Fruit fly (Drosophila melanogaster) whole organism, embryonic: ENCODE measurements around the gene CG10232.

ENCODE experiments used
- CG11247 ChIP-seq: fragments of 200-800 bp; sonication (Bioruptor generic); IDR thresholded peaks from 2 replicates; pipeline ENCODE4 v1.3.6; 2022; ENCODE audit warnings: missing biosample characterization, missing genetic modification characterization
- CG1233 ChIP-seq: fragments of 200-800 bp; sonication (Bioruptor generic); optimal IDR thresholded peaks from 4 replicates; lab custom pipeline; 2018; ENCODE audit warnings: missing biosample characterization, mild to moderate bottlenecking, missing genetic modification characterization
- CG18476 ChIP-seq: fragments of 200-800 bp; sonication (Bioruptor generic); optimal IDR thresholded peaks from 2 replicates; lab custom pipeline; 2016; ENCODE audit warnings: missing biosample characterization, mild to moderate bottlenecking, missing genetic modification characterization
- CG2129 ChIP-seq: fragments of 200-800 bp; sonication (Bioruptor generic); IDR thresholded peaks from 2 replicates; pipeline ENCODE4 v1.3.6; 2022; ENCODE audit warnings: missing biosample characterization, missing genetic modification characterization; ENCODE audit not compliant: partially characterized antibody
- CG30431 ChIP-seq: fragments of 200-800 bp; sonication (Bioruptor generic); optimal IDR thresholded peaks from 2 replicates; lab custom pipeline; 2017; ENCODE audit warnings: missing biosample characterization, missing genetic modification characterization
- CG3163 ChIP-seq: fragments of 200-800 bp; sonication (Bioruptor generic); optimal IDR thresholded peaks from 3 replicates; lab custom pipeline; 2016; ENCODE audit warnings: missing biosample characterization, missing genetic modification characterization
- CG3838 ChIP-seq: fragments of 200-800 bp; sonication (Bioruptor generic); optimal IDR thresholded peaks from 3 replicates; lab custom pipeline; 2016; ENCODE audit warnings: missing biosample characterization, missing genetic modification characterization
- CG3847 ChIP-seq: fragments of 200-800 bp; sonication (Bioruptor generic); IDR thresholded peaks from 2 replicates; pipeline ENCODE4 v1.3.6; 2022; ENCODE audit warnings: missing biosample characterization, missing genetic modification characterization
- CG42726 ChIP-seq: fragments of 200-800 bp; sonication (Bioruptor generic); IDR thresholded peaks from 2 replicates; pipeline ENCODE4 v1.3.6; 2022; ENCODE audit warnings: missing biosample characterization, missing genetic modification characterization; ENCODE audit not compliant: partially characterized antibody
- CG43689 ChIP-seq: fragments of 200-800 bp; sonication (Bioruptor generic); IDR thresholded peaks from 2 replicates; pipeline ENCODE4 v1.3.6; 2022; ENCODE audit warnings: missing biosample characterization, missing genetic modification characterization
- CG4820 ChIP-seq: fragments of 200-800 bp; sonication (Bioruptor generic); optimal IDR thresholded peaks from 3 replicates; lab custom pipeline; 2016; ENCODE audit warnings: missing biosample characterization, missing genetic modification characterization
- CG6791 ChIP-seq: fragments of 200-800 bp; sonication (Bioruptor generic); IDR thresholded peaks from 3 replicates; pipeline ENCODE4 v1.3.6; 2022; ENCODE audit warnings: missing biosample characterization, missing genetic modification characterization; ENCODE audit not compliant: partially characterized antibody
- CG8290 ChIP-seq, 3 experiments: fragments of 200-800 bp; sonication (Bioruptor generic); optimal IDR thresholded peaks; 2 replicates each; lab custom pipeline; 2016 to 2019; ENCODE audit warnings: missing biosample characterization in 3 of 3, missing genetic modification characterization in 3 of 3, mild to moderate bottlenecking in 2 of 3, moderate library complexity in 1 of 3
- CG9215 ChIP-seq: fragments of 200-800 bp; sonication (Bioruptor generic); IDR thresholded peaks from 2 replicates; pipeline ENCODE4 v1.3.6; 2022; ENCODE audit warnings: missing biosample characterization, missing genetic modification characterization
- CG9876 ChIP-seq: fragments of 200-800 bp; sonication (Bioruptor generic); optimal IDR thresholded peaks from 2 replicates; lab custom pipeline; 2016; ENCODE audit warnings: missing biosample characterization, missing genetic modification characterization
- CG9932 ChIP-seq: fragments of 200-800 bp; sonication (Bioruptor generic); IDR thresholded peaks from 2 replicates; pipeline ENCODE4 v1.3.6; 2022; ENCODE audit warnings: missing biosample characterization, missing genetic modification characterization
- CTCF ChIP-seq: fragments of 200-800 bp; sonication (Bioruptor generic); optimal IDR thresholded peaks from 2 replicates; lab custom pipeline; 2017; ENCODE audit warnings: missing biosample characterization, mild to moderate bottlenecking, missing genetic modification characterization, moderate library complexity
- D19B ChIP-seq: fragments of 200-800 bp; sonication (Bioruptor generic); optimal IDR thresholded peaks from 2 replicates; lab custom pipeline; 2017; ENCODE audit warnings: missing biosample characterization, mild to moderate bottlenecking, missing genetic modification characterization
- E2f2 ChIP-seq: fragments of 200-800 bp; sonication (Bioruptor generic); IDR thresholded peaks from 2 replicates; pipeline ENCODE4 v1.3.6; 2022; ENCODE audit warnings: missing biosample characterization, missing genetic modification characterization
- ERR ChIP-seq: fragments of 200-800 bp; sonication (Bioruptor generic); optimal IDR thresholded peaks from 2 replicates; lab custom pipeline; 2016; ENCODE audit warnings: missing biosample characterization, missing genetic modification characterization
- Elba2 ChIP-seq: fragments of 200-800 bp; sonication (Bioruptor generic); optimal IDR thresholded peaks from 3 replicates; lab custom pipeline; 2016; ENCODE audit warnings: missing biosample characterization, missing genetic modification characterization
- Gug ChIP-seq: fragments of 200-800 bp; sonication (Bioruptor generic); IDR thresholded peaks from 4 replicates; pipeline ENCODE4 v1.3.6; 2022; ENCODE audit warnings: missing biosample characterization, missing genetic modification characterization
- HLHmδ ChIP-seq: fragments of 200-800 bp; sonication (Bioruptor generic); optimal IDR thresholded peaks from 2 replicates; lab custom pipeline; 2018; ENCODE audit warnings: missing biosample characterization, mild to moderate bottlenecking, missing genetic modification characterization, moderate library complexity
- Hand ChIP-seq: fragments of 200-800 bp; sonication (Bioruptor generic); optimal IDR thresholded peaks from 2 replicates; lab custom pipeline; 2017; ENCODE audit warnings: mild to moderate bottlenecking, missing biosample characterization, missing genetic modification reagents, missing genetic modification characterization
- Myb ChIP-seq: fragments of 200-800 bp; sonication (Bioruptor generic); optimal IDR thresholded peaks from 2 replicates; lab custom pipeline; 2016; ENCODE audit warnings: missing biosample characterization, missing genetic modification characterization
- PHDP ChIP-seq: fragments of 200-800 bp; sonication (Bioruptor generic); optimal IDR thresholded peaks from 3 replicates; lab custom pipeline; 2018; ENCODE audit warnings: missing biosample characterization, mild to moderate bottlenecking, missing genetic modification characterization, moderate library complexity
- Rfx ChIP-seq: fragments of 200-800 bp; sonication (Bioruptor generic); IDR thresholded peaks from 2 replicates; pipeline ENCODE4 v1.3.6; 2022; ENCODE audit warnings: missing biosample characterization, missing genetic modification characterization
- Taf1 ChIP-seq: fragments of 200-800 bp; sonication (Bioruptor generic); IDR thresholded peaks from 2 replicates; pipeline ENCODE4 v1.3.6; 2022; ENCODE audit warnings: missing biosample characterization, missing genetic modification characterization
- Usf ChIP-seq: fragments of 200-800 bp; sonication (Bioruptor generic); optimal IDR thresholded peaks from 2 replicates; lab custom pipeline; 2017; ENCODE audit warnings: missing genotype, missing biosample characterization, missing genetic modification characterization
- Vsx1 ChIP-seq: fragments of 200-800 bp; sonication (Bioruptor generic); optimal IDR thresholded peaks from 2 replicates; lab custom pipeline; 2017; ENCODE audit warnings: missing biosample characterization, mild to moderate bottlenecking, missing genetic modification characterization, missing genetic modification reagents
- bbx ChIP-seq: fragments of 200-800 bp; sonication (Bioruptor generic); IDR thresholded peaks from 2 replicates; pipeline ENCODE4 v1.3.6; 2022; ENCODE audit warnings: missing biosample characterization, missing genetic modification characterization; ENCODE audit not compliant: partially characterized antibody
- cato ChIP-seq: fragments of 200-800 bp; sonication (Bioruptor generic); optimal IDR thresholded peaks from 2 replicates; lab custom pipeline; 2016; ENCODE audit warnings: missing biosample characterization, missing genetic modification characterization, borderline replicate concordance
- chm ChIP-seq: fragments of 200-800 bp; sonication (Bioruptor generic); IDR thresholded peaks from 2 replicates; pipeline ENCODE4 v1.3.6; 2022; ENCODE audit warnings: missing biosample characterization, missing genetic modification characterization
- crol ChIP-seq: fragments of 200-800 bp; sonication (Bioruptor generic); IDR thresholded peaks from 2 replicates; pipeline ENCODE4 v1.3.6; 2022; ENCODE audit warnings: missing biosample characterization, missing genetic modification characterization
- da ChIP-seq: fragments of 200-800 bp; sonication (Bioruptor generic); optimal IDR thresholded peaks from 2 replicates; lab custom pipeline; 2016; ENCODE audit warnings: missing biosample characterization, missing genetic modification characterization
- dimm ChIP-seq: fragments of 200-800 bp; sonication (Bioruptor generic); IDR thresholded peaks from 2 replicates; pipeline ENCODE4 v1.3.6; 2022; ENCODE audit warnings: missing biosample characterization, missing genetic modification characterization
- emc ChIP-seq: fragments of 200-800 bp; sonication (Bioruptor generic); optimal IDR thresholded peaks from 2 replicates; lab custom pipeline; 2016; ENCODE audit warnings: missing biosample characterization, missing genetic modification characterization
- gcm2 ChIP-seq: fragments of 200-800 bp; sonication (Bioruptor generic); optimal IDR thresholded peaks from 2 replicates; lab custom pipeline; 2016; ENCODE audit warnings: missing biosample characterization, missing genetic modification characterization
- gsb ChIP-seq: fragments of 200-800 bp; sonication (Bioruptor generic); IDR thresholded peaks from 2 replicates; pipeline ENCODE4 v1.3.6; 2022; ENCODE audit warnings: missing biosample characterization, missing genetic modification characterization
- gsb-n ChIP-seq: fragments of 200-800 bp; sonication (Bioruptor generic); optimal IDR thresholded peaks from 3 replicates; lab custom pipeline; 2018; ENCODE audit warnings: missing biosample characterization, mild to moderate bottlenecking, missing genetic modification characterization
- hth ChIP-seq: fragments of >200 bp; optimal IDR thresholded peaks from 2 replicates; lab custom pipeline; 2017; ENCODE audit warnings: inconsistent platforms
- mam ChIP-seq: fragments of 200-800 bp; sonication (Bioruptor generic); optimal IDR thresholded peaks from 3 replicates; lab custom pipeline; 2016; ENCODE audit warnings: missing biosample characterization, missing genetic modification characterization
- mirr ChIP-seq: fragments of 200-800 bp; sonication (Bioruptor generic); optimal IDR thresholded peaks from 3 replicates; lab custom pipeline; 2018; ENCODE audit warnings: missing biosample characterization, mild to moderate bottlenecking, missing genetic modification characterization
- odd ChIP-seq: fragments of 200-800 bp; sonication (Bioruptor generic); optimal IDR thresholded peaks from 2 replicates; lab custom pipeline; 2017; ENCODE audit warnings: missing biosample characterization, mild to moderate bottlenecking, missing genetic modification characterization
- pnt ChIP-seq: fragments of 200-800 bp; sonication (Bioruptor generic); optimal IDR thresholded peaks from 3 replicates; lab custom pipeline; 2016; ENCODE audit warnings: missing biosample characterization, missing genetic modification characterization
- pum ChIP-seq: fragments of 200-800 bp; sonication (Bioruptor generic); optimal IDR thresholded peaks from 2 replicates; lab custom pipeline; 2016; ENCODE audit warnings: missing biosample characterization, missing genetic modification characterization
- ranshi ChIP-seq: fragments of 200-800 bp; sonication (Bioruptor generic); IDR thresholded peaks from 2 replicates; pipeline ENCODE4 v1.3.6; 2022; ENCODE audit warnings: missing biosample characterization, missing genetic modification characterization
- sens ChIP-seq: fragments of 200-800 bp; sonication (Bioruptor generic); peaks from one replicate; lab custom pipeline; 2016; ENCODE audit warnings: missing biosample characterization, missing genetic modification characterization
- so ChIP-seq: fragments of 200-800 bp; sonication (Bioruptor generic); IDR thresholded peaks from 3 replicates; pipeline ENCODE4 v1.3.6; 2022; ENCODE audit warnings: missing biosample characterization, missing genetic modification characterization
- tgo ChIP-seq: fragments of 200-800 bp; sonication (Bioruptor generic); IDR thresholded peaks from 3 replicates; pipeline ENCODE4 v1.3.6; 2022; ENCODE audit warnings: missing biosample characterization, missing genetic modification characterization
- tx ChIP-seq: fragments of 200-800 bp; sonication (Bioruptor generic); optimal IDR thresholded peaks from 2 replicates; lab custom pipeline; 2016; ENCODE audit warnings: missing biosample characterization, missing genetic modification characterization
- usp ChIP-seq: fragments of >200 bp; optimal IDR thresholded peaks from 2 replicates; lab custom pipeline; 2017; ENCODE audit warnings: missing biosample characterization, missing genetic modification characterization
- yki ChIP-seq: fragments of >200 bp; optimal IDR thresholded peaks from 3 replicates; lab custom pipeline; 2018

Gene CG10232

dm6 chr3R:23726740-23727139 is 5.3 kb upstream of the CG10232 start (continued):
- TF ChIP-seq CG3847 (peak; percentile 76), bbx (GFP tag; lab: Robert Waterston, UW) (no peak), HLHmδ (GFP tag; lab: Kevin White, UChicago) (no peak), Myb (GFP tag; lab: Kevin White, UChicago) (peak; percentile 42), CG3838 (GFP tag; lab: Kevin White, UChicago) (peak; percentile 30), CG42726 (no peak), CG30431 (peak; percentile 29), tx (GFP tag; lab: Kevin White, UChicago) (peak; percentile 64), dimm (GFP tag; lab: Robert Waterston, UW) (no peak), tgo (GFP tag; lab: Robert Waterston, UW) (peak; percentile 82), gsb (peak; percentile 75), CG6791 (GFP tag; lab: Robert Waterston, UW) (no peak), CG2129 (GFP tag; lab: Robert Waterston, UW) (no peak), gsb-n (tag; lab: Kevin White, UChicago) (peak; percentile 4), emc (GFP tag; lab: Kevin White, UChicago) (no peak), cato (GFP tag; lab: Kevin White, UChicago) (peak; percentile 23), mirr (peak; percentile 12), hth (lab: Kevin White, UChicago) (no peak), CG4820 (peak; percentile 52), Rfx (peak; percentile 91), mam (peak; percentile 85), CG18476 (GFP tag; lab: Kevin White, UChicago) (peak; percentile 65), CTCF (no peak), CG9932 (GFP tag; lab: Robert Waterston, UW) (peak; percentile 90), crol (no peak), CG8290 (GFP tag; optimal IDR thresholded peaks at IDR 0.05; lab: Kevin White, UChicago) (peak; percentile 21), CG8290 (tag; optimal IDR thresholded peaks at IDR 0.05; lab: Kevin White, UChicago) (peak in 1 of 2 experiments; percentile 24), pnt (GFP tag; lab: Kevin White, UChicago) (peak; percentile 49), so (peak; percentile 66; the same call in 1 of the 3 replicates), D19B (GFP tag; lab: Kevin White, UChicago) (peak; percentile 76), CG43689 (GFP tag; lab: Robert Waterston, UW) (peak; percentile 40; the same call in 1 of the 2 replicates), Taf1 (GFP tag; lab: Robert Waterston, UW) (peak; percentile 70; the same call in 1 of the 2 replicates), PHDP (tag; lab: Kevin White, UChicago) (peak; percentile 90), usp (GFP tag; lab: Kevin White, UChicago) (no peak), CG1233 (GFP tag; lab: Kevin White, UChicago) (peak; percentile 70), yki (lab: Kevin White, UChicago) (no peak), ERR (GFP tag; lab: Kevin White, UChicago) (peak; percentile 47), odd (GFP tag; lab: Kevin White, UChicago) (peak; percentile 34), Gug (GFP tag; lab: Robert Waterston, UW) (peak; percentile 51; the same call in 2 of the 4 replicates), CG9215 (GFP tag; lab: Robert Waterston, UW) (peak; percentile 72), ranshi (peak; percentile 73), E2f2 (GFP tag; lab: Robert Waterston, UW) (peak; percentile 56; the same call in 1 of the 2 replicates), sens (GFP tag; lab: Kevin White, UChicago) (peak; percentile 87), da (GFP tag; lab: Kevin White, UChicago) (no peak), CG11247 (GFP tag; lab: Robert Waterston, UW) (peak; percentile 60), CG3163 (GFP tag; lab: Kevin White, UChicago) (peak; percentile 40), pum (GFP tag; lab: Kevin White, UChicago) (peak; percentile 47), Usf (GFP tag; lab: Kevin White, UChicago) (peak; percentile 64), CG9876 (GFP tag; lab: Kevin White, UChicago) (peak; percentile 1), Hand (GFP tag; lab: Kevin White, UChicago) (peak; percentile 86), Vsx1 (peak; percentile 35), chm (GFP tag; lab: Robert Waterston, UW) (peak; percentile 70; the same call in 1 of the 2 replicates), gcm2 (peak; percentile 54), Elba2 (no peak)
